Fruit fly (Drosophila melanogaster): ENCODE measurements around the gene His3.3B.

- TF ChIP-seq CG8478 (optimal IDR thresholded peaks at IDR 0.05) (no peak), CTCF (optimal IDR thresholded peaks at IDR 0.05) (no peak)
Observed at dm6 chrX:9155134-9155533, 1.3 kb downstream of the His3.3B start.
